Worm (Caenorhabditis elegans): ENCODE data around the gene pals-16.
"Not testable (repeated sequence)": the region's sequence is repeated elsewhere in the genome, so short reads cannot be mapped to it uniquely, and the experiment has no call there.

- not testable (repeated sequence) for TF ChIP-seq unc-39 (tag; optimal IDR thresholded peaks at IDR 0.05); lsy-2 (tag; optimal IDR thresholded peaks at IDR 0.05); hlh-1 (tag; optimal IDR thresholded peaks at IDR 0.05); lin-13 (tag; optimal IDR thresholded peaks at IDR 0.05); lin-32 (GFP tag; optimal IDR thresholded peaks at IDR 0.05); elt-1 (tag; optimal IDR thresholded peaks at IDR 0.05; ENCODE audit: borderline replicate concordance, insufficient read depth); pha-4 (tag; optimal IDR thresholded peaks at IDR 0.05); mep-1 (tag; optimal IDR thresholded peaks at IDR 0.05); mab-5 (tag; optimal IDR thresholded peaks at IDR 0.05); flh-1 (GFP tag; optimal IDR thresholded peaks at IDR 0.05); nhr-28 (tag; optimal IDR thresholded peaks at IDR 0.05)
These were observed 41.8 kb upstream of the pals-16 start, which contains the start of gene Y82E9BR.8 for ce11 chrIII:1357973-1358372.

Data from whole organism, mixed stage, embryonic.